Fruit fly (Drosophila melanogaster): ENCODE data around the gene asun.
A peak's percentile ranks its signal among the peaks of the same experiment; 100 is the strongest.

asun gene

DNA sequence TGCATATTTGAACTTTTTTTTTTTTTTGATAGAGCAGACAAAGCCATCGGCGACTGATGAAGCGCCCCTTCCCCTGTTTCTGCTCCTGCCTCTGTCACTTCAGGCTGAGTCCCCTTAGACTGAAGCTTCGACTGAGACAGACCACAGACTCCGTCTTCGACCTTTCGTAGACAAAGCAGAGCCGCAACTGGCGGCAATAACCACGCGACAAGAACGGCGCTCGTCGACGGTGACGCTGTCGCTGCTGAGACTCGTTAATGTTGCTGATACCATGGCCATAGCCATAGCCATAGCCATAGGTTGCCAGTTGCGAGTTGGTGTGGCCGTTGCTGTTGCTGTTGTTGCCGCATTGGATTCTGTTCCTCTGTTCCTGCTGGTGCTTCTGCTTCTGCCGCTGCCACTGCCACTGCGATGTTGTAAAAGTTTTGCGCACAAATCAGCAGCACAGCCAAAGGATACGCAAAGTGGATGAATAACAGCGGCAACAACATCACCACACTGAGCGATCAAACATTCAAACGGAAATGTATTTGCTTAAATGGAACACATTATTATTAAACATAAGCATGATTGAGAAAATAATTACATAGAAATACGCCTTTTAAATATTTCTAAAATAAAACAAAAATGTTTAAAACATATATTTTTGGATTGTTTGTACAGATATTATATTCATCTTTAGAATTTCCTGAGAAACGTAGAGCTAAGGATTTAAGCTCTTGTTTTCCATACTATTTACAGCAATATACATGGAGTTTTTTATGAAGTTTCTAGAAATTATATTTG, 40.6 kb upstream of the asun start:
- no peak for TF ChIP-seq Dll (optimal IDR thresholded peaks at IDR 0.05)
- TF ChIP-seq pan (optimal IDR thresholded peaks at IDR 0.05) = no peak
- no peak for TF ChIP-seq EcR (GFP tag; optimal IDR thresholded peaks at IDR 0.05)
- no peak for TF ChIP-seq CG8478 (optimal IDR thresholded peaks at IDR 0.05)
- no peak for TF ChIP-seq psq (optimal IDR thresholded peaks at IDR 0.05)
- TF ChIP-seq usp (GFP tag; optimal IDR thresholded peaks at IDR 0.05) = no peak

DNA sequence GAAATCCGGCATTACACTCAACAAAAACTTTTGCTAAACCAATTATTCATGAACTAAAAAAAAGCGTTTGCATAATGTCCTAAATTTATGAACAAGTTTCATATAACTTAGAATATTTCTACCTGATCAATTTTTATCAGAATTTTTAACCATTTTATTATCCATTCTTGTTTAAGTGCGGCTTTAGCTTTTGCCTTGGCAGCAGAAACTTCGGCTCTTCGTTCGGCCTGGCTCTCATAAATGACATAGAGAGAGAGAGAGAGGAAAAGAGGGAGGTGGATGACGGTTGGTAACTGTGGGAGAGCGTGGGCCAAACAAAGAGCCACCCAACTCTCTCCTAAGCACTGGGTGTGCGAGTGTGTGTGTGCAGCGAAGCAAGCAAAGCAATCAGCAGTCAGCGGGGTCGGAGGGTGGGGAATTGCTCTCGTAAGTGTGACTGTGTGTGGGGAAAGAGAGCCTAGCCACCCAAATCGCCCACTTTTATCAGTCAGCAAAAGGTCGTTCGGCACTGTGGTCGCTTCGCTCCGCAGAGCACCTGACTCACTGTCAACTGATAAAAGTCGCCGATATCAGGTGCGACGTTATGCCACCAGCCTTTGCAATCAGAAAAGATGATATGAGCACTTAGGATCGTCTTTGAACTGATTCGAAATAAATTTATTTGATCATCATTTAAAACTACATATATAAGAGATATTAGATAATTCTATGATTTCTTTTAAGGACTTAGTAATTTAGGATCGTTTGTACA, 39.5 kb upstream of the asun start:
- peak in 1 of 2 experiments; percentile 26 for TF ChIP-seq EcR (GFP tag; optimal IDR thresholded peaks at IDR 0.05)
- peak; percentile 96 for TF ChIP-seq Dll (optimal IDR thresholded peaks at IDR 0.05)
- no peak for TF ChIP-seq pan (optimal IDR thresholded peaks at IDR 0.05)

DNA sequence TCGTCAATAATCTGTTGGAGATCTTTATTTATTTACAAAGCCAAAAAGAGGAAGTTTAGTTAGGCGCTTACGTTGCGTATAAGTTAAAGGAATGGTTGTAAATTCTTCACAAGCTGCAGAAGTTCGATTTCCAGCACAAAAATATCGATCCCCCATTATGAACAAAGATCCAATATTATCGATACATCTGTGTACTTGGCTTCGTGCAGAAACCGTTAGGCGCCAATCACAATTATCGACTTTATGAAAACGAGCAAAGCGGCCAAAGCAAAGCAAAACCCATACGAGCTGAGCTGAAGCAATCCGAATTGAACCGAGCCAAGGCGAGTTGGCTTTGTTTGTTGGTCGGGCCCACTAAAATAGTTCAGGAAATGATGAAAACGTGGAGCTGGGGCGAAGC, 38.7 kb upstream of the asun start, which contains the start of gene tara:
Gene tara (plus strand): TSS at position 301 of the 400 bp plus-strand sequence.
- TF ChIP-seq CG8478 (optimal IDR thresholded peaks at IDR 0.05) (no peak), usp (GFP tag; optimal IDR thresholded peaks at IDR 0.05) (no peak), EcR (GFP tag; optimal IDR thresholded peaks at IDR 0.05) (no peak), psq (optimal IDR thresholded peaks at IDR 0.05) (no peak), pan (optimal IDR thresholded peaks at IDR 0.05) (no peak), Dll (optimal IDR thresholded peaks at IDR 0.05) (no peak)

DNA sequence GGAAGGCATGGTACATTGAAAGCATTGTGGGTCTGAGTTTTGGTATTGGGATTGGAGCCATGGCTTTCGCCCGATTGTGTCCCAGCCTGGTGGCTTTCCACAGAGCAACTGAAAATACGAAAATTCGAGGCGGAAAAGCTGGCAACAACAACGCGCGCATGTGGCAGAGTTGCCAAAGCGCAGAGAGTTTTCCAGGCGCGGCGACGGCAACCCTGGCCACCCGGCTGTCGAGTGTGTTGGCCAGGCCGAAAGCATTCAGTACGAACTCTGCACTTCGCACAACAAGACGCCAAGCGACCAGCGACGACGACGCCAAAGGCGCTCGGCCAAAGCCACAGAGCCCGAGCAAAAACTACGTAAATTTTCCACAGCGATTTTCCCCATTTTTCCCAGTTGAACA, 38.3 kb upstream of the asun start:
- no peak for TF ChIP-seq Dll (optimal IDR thresholded peaks at IDR 0.05)
- TF ChIP-seq EcR (GFP tag; optimal IDR thresholded peaks at IDR 0.05) = no peak
- TF ChIP-seq pan (optimal IDR thresholded peaks at IDR 0.05) = no peak
- no peak for TF ChIP-seq CG8478 (optimal IDR thresholded peaks at IDR 0.05)

DNA sequence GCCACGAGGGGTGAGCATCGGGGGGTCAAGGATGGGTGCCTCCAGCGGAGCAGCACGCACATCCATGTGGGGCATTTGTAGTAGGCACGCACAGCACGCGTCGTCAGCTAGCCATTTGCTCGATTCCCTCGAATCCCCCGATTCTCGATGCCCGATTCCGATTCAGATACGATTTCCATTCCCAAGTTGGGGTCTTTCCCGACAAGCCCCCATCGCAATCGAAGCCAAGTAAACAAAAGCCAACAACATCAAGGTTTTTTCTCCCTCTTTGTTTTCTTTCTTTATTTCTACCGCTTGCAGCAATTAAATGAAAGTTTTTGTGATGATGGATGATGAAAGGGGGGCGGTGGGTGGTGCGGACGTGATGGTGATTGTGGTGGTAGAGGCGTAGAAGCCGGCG, 37.0 kb upstream of the asun start:
- TF ChIP-seq EcR (GFP tag; optimal IDR thresholded peaks at IDR 0.05) = no peak
- TF ChIP-seq psq (optimal IDR thresholded peaks at IDR 0.05) = no peak
- no peak for TF ChIP-seq Dll (optimal IDR thresholded peaks at IDR 0.05)
- TF ChIP-seq usp (GFP tag; optimal IDR thresholded peaks at IDR 0.05) = no peak

DNA sequence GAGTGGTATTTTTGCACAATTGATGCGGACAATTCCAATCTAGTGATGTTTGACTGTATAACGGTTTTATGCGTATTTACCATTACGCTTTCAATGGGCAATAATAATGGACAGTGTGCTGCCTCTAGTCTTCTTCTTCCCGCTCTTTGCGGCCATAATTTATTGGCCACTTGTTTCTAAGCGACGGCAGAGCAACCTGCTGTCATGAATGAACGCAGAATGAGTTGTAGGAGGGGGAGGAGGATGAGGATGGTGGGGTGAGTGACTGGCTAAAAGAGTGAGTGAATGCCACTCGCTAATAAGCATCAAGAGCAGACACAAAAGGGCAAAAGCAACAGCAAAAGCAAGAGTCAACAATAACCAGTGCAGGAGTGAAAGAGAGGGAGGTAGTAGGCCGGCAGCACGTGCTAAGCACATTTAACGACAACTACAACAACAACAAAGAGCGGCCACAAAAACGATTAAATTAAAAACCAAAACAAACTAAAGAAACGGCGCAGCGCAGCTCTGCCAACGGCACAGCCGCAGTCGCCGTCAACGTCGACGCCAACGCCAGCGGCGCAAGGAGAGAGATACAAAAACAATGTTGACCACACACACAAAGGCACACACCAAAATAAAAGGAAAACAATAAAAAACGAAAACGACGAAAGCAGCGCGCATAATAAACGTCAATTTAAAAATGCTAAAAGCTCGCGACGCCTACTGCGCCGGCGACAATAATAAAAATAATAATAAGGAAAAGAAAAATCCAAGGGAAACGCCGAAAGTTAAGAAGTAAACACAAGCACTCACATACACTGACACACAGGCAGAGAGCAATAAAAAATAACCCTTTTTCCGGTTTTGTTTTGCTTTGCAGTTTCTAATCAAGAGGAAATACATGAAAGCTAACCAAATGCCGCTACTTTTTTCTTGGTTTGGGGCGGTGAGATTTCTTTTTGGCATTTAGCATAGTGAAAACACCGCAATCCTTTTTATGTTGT, 35.1 kb upstream of the asun start:
- TF ChIP-seq usp (GFP tag; optimal IDR thresholded peaks at IDR 0.05) (no peak), Dll (optimal IDR thresholded peaks at IDR 0.05) (no peak), psq (optimal IDR thresholded peaks at IDR 0.05) (no peak), CG8478 (optimal IDR thresholded peaks at IDR 0.05) (no peak), pan (optimal IDR thresholded peaks at IDR 0.05) (no peak), EcR (GFP tag; optimal IDR thresholded peaks at IDR 0.05) (no peak)

DNA sequence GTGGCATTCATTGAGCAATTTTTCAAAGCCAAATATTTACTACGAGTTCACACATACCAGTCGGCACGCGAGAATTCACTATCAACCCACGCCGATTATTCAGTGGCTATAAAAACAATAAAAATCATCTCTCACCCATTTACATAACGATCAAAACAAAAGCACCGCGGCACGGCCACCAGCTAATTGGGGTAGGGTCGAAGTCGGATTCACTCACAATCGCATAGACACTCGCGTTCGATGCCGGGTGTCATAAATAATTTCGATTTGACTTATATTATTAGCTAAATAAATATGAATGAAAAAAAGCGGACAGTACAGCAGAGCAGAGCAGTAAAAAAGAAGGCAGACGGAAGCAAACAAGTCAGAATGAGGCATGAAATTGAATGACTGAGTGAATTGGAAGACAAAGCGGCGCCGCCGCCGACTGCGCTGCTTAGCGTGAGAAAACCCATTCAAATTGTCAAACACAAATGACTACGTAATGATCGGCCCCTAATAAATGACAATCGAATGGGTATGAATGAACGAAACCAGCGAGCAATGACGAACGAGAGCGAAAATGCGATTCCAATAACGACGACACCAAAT, 33.9 kb upstream of the asun start:
- TF ChIP-seq psq (optimal IDR thresholded peaks at IDR 0.05) = no peak
- TF ChIP-seq pan (optimal IDR thresholded peaks at IDR 0.05) = no peak
- no peak for TF ChIP-seq CG8478 (optimal IDR thresholded peaks at IDR 0.05)
- TF ChIP-seq EcR (GFP tag; optimal IDR thresholded peaks at IDR 0.05) = no peak
- TF ChIP-seq usp (GFP tag; optimal IDR thresholded peaks at IDR 0.05) = no peak
- no peak for TF ChIP-seq Dll (optimal IDR thresholded peaks at IDR 0.05)

DNA sequence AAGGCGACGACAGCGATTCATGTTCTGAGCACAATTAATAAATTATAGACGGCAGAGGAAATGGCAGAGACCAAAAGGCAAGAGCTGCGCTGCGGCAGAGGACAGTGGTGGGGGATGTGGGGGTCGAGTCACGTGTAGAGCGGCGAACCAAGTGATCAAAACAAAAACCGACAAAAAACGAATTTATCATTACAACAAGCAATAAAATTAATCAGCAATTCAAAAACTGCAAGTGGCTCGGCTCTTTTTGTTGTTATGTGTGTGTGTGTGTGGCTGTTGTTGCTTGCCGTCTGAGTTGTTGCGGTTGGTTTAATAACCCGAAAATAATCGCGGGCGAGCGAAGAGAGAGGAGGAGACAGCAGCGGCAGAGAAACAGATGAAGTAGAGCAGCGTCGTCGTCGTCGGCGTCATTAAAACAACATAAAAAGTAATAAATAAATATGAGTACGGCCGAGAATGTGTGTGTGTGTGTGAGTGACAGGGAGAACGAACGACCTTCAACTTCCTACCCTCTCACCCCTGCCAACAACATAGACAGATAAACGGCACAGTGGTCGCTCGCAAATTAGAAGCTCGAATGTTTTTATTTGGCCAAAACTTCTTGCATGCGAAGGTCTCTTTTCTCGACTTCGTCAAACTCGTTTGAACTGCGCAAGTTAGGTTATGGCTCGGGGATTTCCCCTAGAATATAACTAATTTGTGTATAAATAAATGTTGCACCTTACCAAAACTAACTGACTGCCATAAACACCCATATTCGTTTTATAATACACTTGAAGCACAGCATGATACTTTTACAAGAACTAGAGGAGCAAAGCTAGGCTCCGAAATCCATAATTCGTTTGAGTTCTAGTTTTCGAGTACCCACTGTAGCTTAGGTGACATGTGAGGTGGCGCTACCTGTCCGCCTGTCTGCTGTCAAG, 32.4 kb upstream of the asun start:
- no peak for TF ChIP-seq pan (optimal IDR thresholded peaks at IDR 0.05)
- TF ChIP-seq EcR (GFP tag; optimal IDR thresholded peaks at IDR 0.05) = peak; percentile 7 to 60
- no peak for TF ChIP-seq usp (GFP tag; optimal IDR thresholded peaks at IDR 0.05)
- TF ChIP-seq psq (optimal IDR thresholded peaks at IDR 0.05) = no peak

DNA sequence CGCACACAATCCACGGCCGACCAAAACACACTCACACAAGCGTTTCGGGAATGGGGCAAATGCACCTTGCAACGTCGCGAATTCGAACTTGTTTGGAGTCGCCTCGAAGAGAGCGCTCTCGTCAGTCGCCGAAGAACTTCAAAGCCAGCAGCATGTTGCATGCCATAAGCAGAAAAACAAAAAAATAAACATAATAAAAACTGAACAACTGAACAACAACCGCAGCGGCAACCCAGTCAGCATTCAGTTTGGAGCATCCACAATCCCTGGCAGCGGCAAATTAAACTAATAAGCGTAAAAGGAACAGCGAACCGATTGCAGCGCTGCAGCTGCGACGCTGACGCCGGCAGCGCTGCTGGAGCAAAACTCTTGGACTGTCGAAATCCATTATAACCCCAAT, 31.5 kb upstream of the asun start:
- TF ChIP-seq psq (optimal IDR thresholded peaks at IDR 0.05) (no peak), usp (GFP tag; optimal IDR thresholded peaks at IDR 0.05) (no peak), EcR (GFP tag; optimal IDR thresholded peaks at IDR 0.05) (no peak), CG8478 (optimal IDR thresholded peaks at IDR 0.05) (no peak), Dll (optimal IDR thresholded peaks at IDR 0.05) (no peak), pan (optimal IDR thresholded peaks at IDR 0.05) (no peak)

DNA sequence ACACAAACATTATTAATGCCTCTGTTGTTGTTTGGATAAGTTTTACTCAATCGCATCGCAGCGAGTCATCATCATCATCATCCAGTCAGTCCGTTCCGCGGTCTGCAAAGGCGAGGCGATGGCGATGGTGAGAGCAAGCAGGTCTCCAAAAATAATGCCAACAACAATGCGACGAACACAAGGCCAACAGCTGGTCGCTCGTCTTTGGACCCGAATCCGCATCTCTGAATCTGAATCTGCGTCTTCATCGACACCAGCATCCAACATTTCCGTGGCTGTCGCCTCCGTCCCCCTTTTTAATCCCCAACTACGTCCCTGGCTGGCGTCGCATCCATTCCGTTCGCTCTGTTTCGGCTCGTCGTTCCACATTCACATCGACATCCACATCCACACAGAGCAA, 29.8 kb upstream of the asun start:
- TF ChIP-seq usp (GFP tag; optimal IDR thresholded peaks at IDR 0.05) (no peak), EcR (GFP tag; optimal IDR thresholded peaks at IDR 0.05) (no peak), pan (optimal IDR thresholded peaks at IDR 0.05) (no peak), Dll (optimal IDR thresholded peaks at IDR 0.05) (peak; percentile 9)

Data from whole organism.